Fruit fly (Drosophila melanogaster): ENCODE results near the gene CG34299.

DNA sequence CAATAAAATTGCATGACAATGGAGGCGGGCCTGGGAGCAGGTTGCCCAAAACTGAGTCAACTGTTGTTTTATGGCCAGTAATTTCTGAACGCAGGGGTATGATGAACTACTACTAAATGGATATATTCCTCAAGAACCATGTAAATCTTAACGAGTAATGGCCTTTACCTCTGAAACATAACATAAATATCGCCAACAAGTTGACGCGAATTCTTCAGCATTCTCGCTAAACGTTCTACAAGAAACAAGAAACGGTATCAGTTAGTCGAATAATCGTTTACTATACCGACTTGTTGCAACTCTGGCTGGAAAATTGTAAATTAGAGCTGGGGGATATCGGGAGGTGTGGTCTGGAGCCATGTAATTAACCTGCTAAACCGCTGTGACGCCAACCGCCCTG, 19.4 kb downstream of the CG34299 start:
- no peak for TF ChIP-seq Sox102F (GFP tag; optimal IDR thresholded peaks at IDR 0.05)
- no peak for TF ChIP-seq pros (GFP tag; optimal IDR thresholded peaks at IDR 0.05)
- no peak for TF ChIP-seq twi (tag; optimal IDR thresholded peaks at IDR 0.05)
- TF ChIP-seq Lim3 (GFP tag; IDR thresholded peaks at IDR 0.05) = no peak
- TF ChIP-seq CG16779 (GFP tag; IDR thresholded peaks at IDR 0.05) = no peak
- TF ChIP-seq MESR4 (GFP tag; optimal IDR thresholded peaks at IDR 0.05) = no peak
- no peak for TF ChIP-seq CG7839 (tag; optimal IDR thresholded peaks at IDR 0.05)
- no peak for TF ChIP-seq dmrt11E (tag; optimal IDR thresholded peaks at IDR 0.05)
- TF ChIP-seq rib (GFP tag; IDR thresholded peaks at IDR 0.05) = no peak
- no peak for TF ChIP-seq luna (GFP tag; optimal IDR thresholded peaks at IDR 0.05)
- no peak for TF ChIP-seq Doc2 (GFP tag; IDR thresholded peaks at IDR 0.05)
- no peak for TF ChIP-seq Dref (GFP tag; IDR thresholded peaks at IDR 0.05)
- TF ChIP-seq CG7786 (GFP tag; optimal IDR thresholded peaks at IDR 0.05) = no peak
- no peak for TF ChIP-seq Sin3A (optimal IDR thresholded peaks at IDR 0.05)

Data from whole organism, embryonic.